Fruit fly (Drosophila melanogaster): ENCODE data around the gene CG42835.

dm6 chr3R:17430481-17430880, 10.0 kb downstream of the CG42835 start:
- TF ChIP-seq fru (GFP tag; optimal IDR thresholded peaks at IDR 0.05): no peak
- TF ChIP-seq Dif (GFP tag; optimal IDR thresholded peaks at IDR 0.05; ENCODE audit: partially characterized antibody): no peak
- no peak for TF ChIP-seq GATAd (GFP tag; optimal IDR thresholded peaks at IDR 0.05)
- no peak for TF ChIP-seq woc (GFP tag; optimal IDR thresholded peaks at IDR 0.05)
- TF ChIP-seq h (GFP tag; optimal IDR thresholded peaks at IDR 0.05): no peak
- no peak for TF ChIP-seq lola (GFP tag; optimal IDR thresholded peaks at IDR 0.05)
- TF ChIP-seq dsf (GFP tag; optimal IDR thresholded peaks at IDR 0.05; ENCODE audit: borderline replicate concordance): no peak
- no peak for TF ChIP-seq tai (GFP tag; optimal IDR thresholded peaks at IDR 0.05)
- no peak for TF ChIP-seq Dfd (GFP tag; optimal IDR thresholded peaks at IDR 0.05)
- no peak for TF ChIP-seq foxo (GFP tag; optimal IDR thresholded peaks at IDR 0.05)
- TF ChIP-seq psq (GFP tag; optimal IDR thresholded peaks at IDR 0.05): no peak
- TF ChIP-seq Hr78 (GFP tag; optimal IDR thresholded peaks at IDR 0.05): no peak
- TF ChIP-seq CrebA (GFP tag; optimal IDR thresholded peaks at IDR 0.05; ENCODE audit: borderline replicate concordance): no peak
